Worm (Caenorhabditis elegans) whole organism, L1 larva: ENCODE results near the gene gfi-3.
A peak's percentile ranks its signal among the peaks of the same experiment; 100 is the strongest.

Source experiments
- aha-1 ChIP-seq: fragments of 150-350 bp; optimal IDR thresholded peaks from 2 replicates; lab custom pipeline; 2014; ENCODE audit warnings: missing biosample characterization, missing genetic modification characterization
- ama-1 ChIP-seq: fragments of 150-350 bp; optimal IDR thresholded peaks from 2 replicates; lab custom pipeline; 2014
- blmp-1 ChIP-seq: fragments of 150-350 bp; optimal IDR thresholded peaks from 2 replicates; lab custom pipeline; 2014; ENCODE audit warnings: missing biosample characterization, missing genetic modification characterization
- ceh-88 ChIP-seq: fragments of 200-800 bp; sonication (Bioruptor generic); IDR thresholded peaks from 2 replicates; pipeline ENCODE4 v1.3.6; 2022; ENCODE audit warnings: missing genetic modification characterization, missing compliant biosample characterization
- dpl-1 ChIP-seq, 3 experiments: fragments of 150-350 bp in 2 of 3; sonication (generic microtip) in 1 of 3; optimal IDR thresholded peaks; 2 replicates each; lab custom pipeline; 2014 to 2017; ENCODE audit warnings: missing biosample characterization in 3 of 3, missing genetic modification characterization in 3 of 3, missing genetic modification reagents in 3 of 3
- dsc-1 ChIP-seq: sonication (generic microtip); optimal IDR thresholded peaks from 2 replicates; lab custom pipeline; 2016; ENCODE audit warnings: mild to moderate bottlenecking, missing genetic modification characterization, missing compliant biosample characterization
- efl-1 ChIP-seq, 4 experiments: fragments of 150-350 bp; optimal IDR thresholded peaks in 3 of 4; peaks in 1 of 4; 1 replicate in 1 of 4; 2 replicates in 3 of 4; lab custom pipeline; 2014; ENCODE audit warnings: missing biosample characterization in 2 of 4, missing genetic modification characterization in 2 of 4, missing genetic modification reagents in 2 of 4
- efl-3 ChIP-seq: fragments of 200-800 bp; sonication (Bioruptor generic); optimal IDR thresholded peaks from 2 replicates; lab custom pipeline; 2018; ENCODE audit warnings: mild to moderate bottlenecking, missing genetic modification characterization, missing compliant biosample characterization
- egl-13 ChIP-seq: sonication (generic microtip); optimal IDR thresholded peaks from 2 replicates; lab custom pipeline; 2016; ENCODE audit warnings: missing genotype, missing genetic modification reagents, missing genetic modification characterization, missing compliant biosample characterization
- egl-27 ChIP-seq, 2 experiments: fragments of 150-350 bp in 1 of 2; sonication (generic microtip); optimal IDR thresholded peaks; 3 replicates each; lab custom pipeline; 2017 to 2018; ENCODE audit warnings: missing biosample characterization in 2 of 2, missing genetic modification characterization in 2 of 2, missing genetic modification reagents in 2 of 2
- fkh-4 ChIP-seq: sonication (generic microtip); optimal IDR thresholded peaks from 2 replicates; lab custom pipeline; 2016; ENCODE audit warnings: missing compliant biosample characterization, missing genetic modification characterization, borderline replicate concordance
- fkh-8 ChIP-seq: sonication (generic microtip); optimal IDR thresholded peaks from 2 replicates; lab custom pipeline; 2016; ENCODE audit warnings: mild to moderate bottlenecking, missing genetic modification characterization, missing compliant biosample characterization
- fos-1 ChIP-seq: fragments of 150-350 bp; optimal IDR thresholded peaks from 2 replicates; lab custom pipeline; 2014; ENCODE audit warnings: missing biosample characterization, missing genetic modification characterization
- grh-1 ChIP-seq: fragments of 200-800 bp; sonication (Bioruptor generic); IDR thresholded peaks from 2 replicates; pipeline ENCODE4 v1.3.6; 2022; ENCODE audit warnings: missing genetic modification reagents, missing genetic modification characterization, missing compliant biosample characterization
- hlh-17 ChIP-seq: fragments of 200-800 bp; sonication (Bioruptor generic); optimal IDR thresholded peaks from 2 replicates; lab custom pipeline; 2018; ENCODE audit warnings: missing genetic modification characterization, mild to moderate bottlenecking, missing compliant biosample characterization, moderate library complexity, borderline replicate concordance
- hpl-2 ChIP-seq: fragments of 150-350 bp; optimal IDR thresholded peaks from 2 replicates; lab custom pipeline; 2014; ENCODE audit warnings: missing biosample characterization, missing genetic modification reagents, missing genetic modification characterization
- irx-1 ChIP-seq: sonication (generic microtip); optimal IDR thresholded peaks from 2 replicates; lab custom pipeline; 2016; ENCODE audit warnings: missing genetic modification characterization, missing compliant biosample characterization
- jun-1 ChIP-seq: fragments of 150-350 bp; optimal IDR thresholded peaks from 2 replicates; lab custom pipeline; 2014; ENCODE audit warnings: missing biosample characterization, missing genetic modification reagents, missing genetic modification characterization
- lin-14 ChIP-seq: fragments of 200-800 bp; sonication (Bioruptor generic); optimal IDR thresholded peaks from 2 replicates; lab custom pipeline; 2018; ENCODE audit warnings: mild to moderate bottlenecking, missing genetic modification characterization, moderate library complexity, missing compliant biosample characterization
- lin-39 ChIP-seq: fragments of 150-350 bp; optimal IDR thresholded peaks from 2 replicates; lab custom pipeline; 2014; ENCODE audit warnings: missing biosample characterization, missing genetic modification reagents, missing genetic modification characterization
- lsy-2 ChIP-seq, 2 experiments: fragments of 150-350 bp; optimal IDR thresholded peaks; 2 replicates each; lab custom pipeline; 2014; ENCODE audit warnings: missing biosample characterization in 2 of 2, missing genetic modification characterization in 2 of 2
- mab-9 ChIP-seq: fragments of 200-800 bp; sonication (Bioruptor generic); IDR thresholded peaks from 2 replicates; pipeline ENCODE4 v1.3.6; 2022; ENCODE audit warnings: missing genetic modification reagents, missing genetic modification characterization, missing compliant biosample characterization
- nhr-11 ChIP-seq: fragments of 150-350 bp; optimal IDR thresholded peaks from 2 replicates; lab custom pipeline; 2014; ENCODE audit warnings: missing biosample characterization, missing genetic modification characterization
- nhr-19 ChIP-seq: fragments of 200-800 bp; sonication (Bioruptor generic); conservative IDR thresholded peaks from 2 replicates; pipeline ENCODE4 v1.3.6; 2022; ENCODE audit warnings: missing genetic modification characterization, missing compliant biosample characterization
- nhr-47 ChIP-seq: sonication (generic microtip); optimal IDR thresholded peaks from 2 replicates; lab custom pipeline; 2016; ENCODE audit warnings: mild to moderate bottlenecking, missing genetic modification characterization, moderate library complexity, missing compliant biosample characterization
- nhr-71 ChIP-seq: sonication (generic microtip); optimal IDR thresholded peaks from 2 replicates; lab custom pipeline; 2016; ENCODE audit warnings: mild to moderate bottlenecking, missing genetic modification characterization, moderate library complexity, missing compliant biosample characterization
- nhr-85 ChIP-seq: sonication (generic microtip); peaks from one replicate; lab custom pipeline; 2016; ENCODE audit warnings: missing genetic modification characterization, inconsistent platforms, missing compliant biosample characterization
- pax-3 ChIP-seq: fragments of 200-800 bp; sonication (Bioruptor generic); optimal IDR thresholded peaks from 2 replicates; lab custom pipeline; 2018; ENCODE audit warnings: mild to moderate bottlenecking, missing genetic modification characterization, moderate library complexity, missing compliant biosample characterization
- rnt-1 ChIP-seq: sonication (generic microtip); optimal IDR thresholded peaks from 2 replicates; lab custom pipeline; 2016; ENCODE audit warnings: mild to moderate bottlenecking, missing genetic modification characterization, moderate library complexity, missing compliant biosample characterization
- snpc-4 ChIP-seq: fragments of 150-350 bp; optimal IDR thresholded peaks from 2 replicates; lab custom pipeline; 2014; ENCODE audit warnings: missing biosample characterization, missing genetic modification characterization
- snu-23 ChIP-seq: sonication (generic microtip); optimal IDR thresholded peaks from 2 replicates; lab custom pipeline; 2016; ENCODE audit warnings: missing genetic modification characterization, missing compliant biosample characterization
- sup-37 ChIP-seq: fragments of 200-800 bp; sonication (Bioruptor generic); optimal IDR thresholded peaks from 2 replicates; lab custom pipeline; 2018; ENCODE audit warnings: mild to moderate bottlenecking, missing genetic modification characterization, missing compliant biosample characterization
- swsn-7 ChIP-seq: sonication (generic microtip); optimal IDR thresholded peaks from 2 replicates; lab custom pipeline; 2016; ENCODE audit warnings: missing genetic modification characterization, missing compliant biosample characterization
- tbx-2 ChIP-seq: sonication (generic microtip); optimal IDR thresholded peaks from 2 replicates; lab custom pipeline; 2016; ENCODE audit warnings: missing genetic modification characterization, missing compliant biosample characterization
- unc-30 ChIP-seq: sonication (generic microtip); optimal IDR thresholded peaks from 2 replicates; lab custom pipeline; 2017; ENCODE audit warnings: missing biosample characterization, missing genetic modification characterization
- unc-98 ChIP-seq: fragments of 200-800 bp; sonication (Bioruptor generic); IDR thresholded peaks from 2 replicates; pipeline ENCODE4 v1.3.6; 2022; ENCODE audit warnings: missing genetic modification characterization, missing compliant biosample characterization
- zip-4 ChIP-seq: fragments of 200-800 bp; sonication (Bioruptor generic); optimal IDR thresholded peaks from 2 replicates; lab custom pipeline; 2018; ENCODE audit warnings: mild to moderate bottlenecking, missing genetic modification characterization, moderate library complexity, missing compliant biosample characterization
- ztf-4 ChIP-seq: fragments of 150-350 bp; optimal IDR thresholded peaks from 2 replicates; lab custom pipeline; 2014; ENCODE audit warnings: missing biosample characterization, missing genetic modification characterization

gfi-3 gene

ce11 chrX:14491103-14491502 is 10.7 kb downstream of the gfi-3 start:
- TF ChIP-seq nhr-85 (tag; lab: Kevin White, UChicago) (peak; percentile 80), grh-1 (GFP tag; lab: Robert Waterston, UW) (peak; percentile 28; the same call in 1 of the 2 replicates), dsc-1 (tag; lab: Kevin White, UChicago) (no peak), fkh-4 (tag; lab: Kevin White, UChicago) (no peak), efl-1 (optimal IDR thresholded peaks at IDR 0.05; lab: Kevin White, UChicago) (no peak), efl-1 (GFP tag; optimal IDR thresholded peaks at IDR 0.05 in 1 of 2; lab: Kevin White, UChicago) (peak in 1 of 2 experiments; percentile 20), unc-98 (GFP tag; lab: Robert Waterston, UW) (no peak), rnt-1 (tag; lab: Kevin White, UChicago) (peak; percentile 1), nhr-71 (tag; lab: Kevin White, UChicago) (peak; percentile 25), blmp-1 (tag; lab: Kevin White, UChicago) (peak; percentile 44), tbx-2 (tag; lab: Kevin White, UChicago) (peak; percentile 39), nhr-19 (GFP tag; lab: Robert Waterston, UW) (no peak), efl-3 (GFP tag; lab: Kevin White, UChicago) (no peak), snu-23 (GFP tag; lab: Kevin White, UChicago) (peak; percentile 17), hpl-2 (GFP tag; lab: Kevin White, UChicago) (no peak), lin-14 (GFP tag; lab: Kevin White, UChicago) (peak; percentile 54), dpl-1 (GFP tag; optimal IDR thresholded peaks at IDR 0.05; lab: Kevin White, UChicago) (no peak), zip-4 (GFP tag; lab: Kevin White, UChicago) (no peak), ztf-4 (tag; lab: Kevin White, UChicago) (no peak), ceh-88 (GFP tag; lab: Robert Waterston, UW) (no peak), mab-9 (GFP tag; lab: Robert Waterston, UW) (no peak), fkh-8 (tag; lab: Kevin White, UChicago) (no peak), egl-13 (no peak), ama-1 (peak; percentile 68)

DNA sequence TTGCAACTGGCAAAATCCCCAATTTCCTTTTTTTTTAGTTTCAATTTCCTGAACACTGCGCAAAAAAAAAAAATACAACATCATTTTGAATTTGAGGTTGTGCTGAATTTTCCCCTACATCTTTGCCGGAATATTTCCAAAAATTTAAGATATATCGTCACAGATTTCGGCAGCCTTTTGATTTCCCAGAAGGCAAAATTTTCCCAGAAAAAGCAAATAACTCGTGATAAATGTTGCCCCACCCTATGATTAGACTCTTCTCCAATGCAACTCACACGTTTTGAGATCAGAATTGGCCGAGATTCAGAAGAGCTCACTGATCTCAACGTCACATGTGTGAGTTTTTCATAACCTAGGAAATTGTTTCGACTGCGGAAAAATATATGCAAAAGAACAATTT is 12.1 kb downstream of the gfi-3 start:
- no peak for TF ChIP-seq egl-27 (tag; optimal IDR thresholded peaks at IDR 0.05; lab: Kevin White, UChicago)
- peak; percentile 33 for TF ChIP-seq pax-3 (tag; lab: Kevin White, UChicago)
- TF ChIP-seq lin-39 = no peak
- TF ChIP-seq nhr-47 (tag; lab: Kevin White, UChicago) = peak; percentile 66
- peak; percentile 16 for TF ChIP-seq swsn-7 (tag; lab: Kevin White, UChicago)
- TF ChIP-seq fkh-8 (tag; lab: Kevin White, UChicago) = peak; percentile 90
- no peak for TF ChIP-seq irx-1
- peak; percentile 1 for TF ChIP-seq fos-1 (tag; lab: Kevin White, UChicago)
- peak; percentile 8 for TF ChIP-seq nhr-11 (tag; lab: Kevin White, UChicago)
- peak; percentile 71 for TF ChIP-seq nhr-71 (tag; lab: Kevin White, UChicago)

DNA sequence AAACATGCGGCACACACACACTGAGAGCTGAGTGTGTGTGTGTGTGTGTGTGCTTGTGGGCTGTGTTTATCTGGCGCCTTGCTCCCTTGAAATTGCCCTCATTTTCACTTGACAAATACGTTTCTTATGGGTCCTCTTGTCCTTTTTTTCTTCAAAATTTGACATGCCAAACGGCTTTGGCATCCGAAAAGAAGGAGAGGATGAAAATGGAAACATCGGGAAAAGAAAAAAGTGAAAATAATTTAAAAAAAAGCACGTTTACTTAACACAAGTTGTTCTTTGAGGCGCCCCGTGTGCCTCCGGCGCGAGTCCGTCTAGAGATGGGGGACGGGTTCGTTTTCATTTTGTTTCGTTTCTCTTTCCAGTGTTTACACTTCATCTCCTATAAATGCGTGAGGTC is 14.7 kb downstream of the gfi-3 start:
- TF ChIP-seq jun-1 (tag; lab: Kevin White, UChicago) (no peak), lsy-2 (tag; optimal IDR thresholded peaks at IDR 0.05; lab: Kevin White, UChicago) (no peak), unc-30 (no peak), sup-37 (GFP tag; lab: Kevin White, UChicago) (no peak), snpc-4 (no peak), ceh-88 (GFP tag; lab: Robert Waterston, UW) (no peak), lin-14 (GFP tag; lab: Kevin White, UChicago) (peak; percentile 73), rnt-1 (tag; lab: Kevin White, UChicago) (peak; percentile 16), aha-1 (no peak), unc-98 (GFP tag; lab: Robert Waterston, UW) (no peak), hlh-17 (GFP tag; lab: Kevin White, UChicago) (no peak), blmp-1 (tag; lab: Kevin White, UChicago) (no peak), nhr-85 (tag; lab: Kevin White, UChicago) (no peak), nhr-19 (GFP tag; lab: Robert Waterston, UW) (no peak), irx-1 (no peak)
